Fruit fly (Drosophila melanogaster): ENCODE results near the gene Rint1.
A peak's percentile ranks its signal among the peaks of the same experiment; 100 is the strongest.

Gene Rint1

dm6 chr3L:7344001-7344400 is 20.6 kb downstream of the Rint1 start (continued):
- TF ChIP-seq CG12071 (GFP tag; optimal IDR thresholded peaks at IDR 0.05) (no peak), pzg (GFP tag; optimal IDR thresholded peaks at IDR 0.05) (no peak), CG13296 (GFP tag; optimal IDR thresholded peaks at IDR 0.05) (peak; percentile 17), Aef1 (GFP tag; IDR thresholded peaks at IDR 0.05) (no peak), lab (GFP tag; optimal IDR thresholded peaks at IDR 0.05) (peak; percentile 8), D19B (GFP tag; optimal IDR thresholded peaks at IDR 0.05) (no peak), sug (tag; optimal IDR thresholded peaks at IDR 0.05) (peak; percentile 38), CG9797 (GFP tag; optimal IDR thresholded peaks at IDR 0.05) (no peak), CG8478 (optimal IDR thresholded peaks at IDR 0.05) (no peak), CG17912 (GFP tag; optimal IDR thresholded peaks at IDR 0.05) (no peak)

DNA sequence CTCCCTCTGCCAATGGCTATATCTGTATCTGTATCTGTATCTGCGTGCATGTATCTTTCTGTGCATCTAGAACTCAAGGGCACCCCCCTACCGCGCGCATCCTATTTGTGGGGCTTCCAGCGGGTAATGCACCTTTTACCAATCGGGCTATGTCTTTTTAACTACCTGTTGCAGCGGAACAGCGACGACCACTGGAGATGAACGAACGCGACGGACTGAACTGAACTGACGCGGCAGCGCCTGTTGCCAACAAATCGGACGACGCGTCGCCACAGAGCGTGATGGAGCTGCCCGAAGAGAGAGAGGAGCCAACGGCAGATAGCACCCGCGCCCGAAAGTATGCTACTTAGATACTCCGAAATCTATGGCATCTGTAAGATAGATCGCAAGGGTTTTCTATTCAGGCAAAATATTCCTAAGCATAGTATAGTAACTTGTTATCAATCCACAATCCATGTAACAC is 21.6 kb downstream of the Rint1 start, which contains the start of gene Cln7:
TSS of gene Cln7 (minus strand) at position 219 of the 463 bp plus-strand sequence.
- TF ChIP-seq Drgx (GFP tag; IDR thresholded peaks at IDR 0.05) (peak; percentile 42; the same call in 1 of the 2 replicates), jumu (GFP tag; optimal IDR thresholded peaks at IDR 0.05) (peak; percentile 14), CG14860 (GFP tag; IDR thresholded peaks at IDR 0.05; ENCODE audit: partially characterized antibody) (no peak), Oli (tag; optimal IDR thresholded peaks at IDR 0.05) (no peak), B-H2 (GFP tag; optimal IDR thresholded peaks at IDR 0.05) (peak; percentile 65), Xbp1 (GFP tag; optimal IDR thresholded peaks at IDR 0.05) (no peak), Rfx (GFP tag; IDR thresholded peaks at IDR 0.05) (peak; percentile 55), sens (GFP tag) (peak; percentile 90), GATAe (GFP tag; conservative IDR thresholded peaks at IDR 0.05) (no peak), CG7556 (GFP tag; optimal IDR thresholded peaks at IDR 0.05) (no peak), en (GFP tag; optimal IDR thresholded peaks at IDR 0.05) (no peak), CG17829 (tag; optimal IDR thresholded peaks at IDR 0.05) (peak; percentile 43), corto (GFP tag; optimal IDR thresholded peaks at IDR 0.05) (no peak), CG13287 (GFP tag; IDR thresholded peaks at IDR 0.05; ENCODE audit: partially characterized antibody) (0 out of 2 replicates have a peak, but pooled peaks have one; percentile 42), Mad (GFP tag; optimal IDR thresholded peaks at IDR 0.05) (no peak), Sox102F (GFP tag; optimal IDR thresholded peaks at IDR 0.05) (no peak), repo (GFP tag; optimal IDR thresholded peaks at IDR 0.05) (peak; percentile 20), CG43689 (GFP tag; IDR thresholded peaks at IDR 0.05) (no peak), CHES-1-like (GFP tag; optimal IDR thresholded peaks at IDR 0.05) (peak; percentile 38), maf-S (GFP tag; optimal IDR thresholded peaks at IDR 0.05) (no peak), E2f1 (GFP tag; IDR thresholded peaks at IDR 0.05) (no peak), CG18476 (GFP tag; optimal IDR thresholded peaks at IDR 0.05) (no peak), CG8944 (GFP tag; optimal IDR thresholded peaks at IDR 0.05) (no peak), CG10543 (GFP tag; optimal IDR thresholded peaks at IDR 0.05) (peak; percentile 56), CG1024 (GFP tag; IDR thresholded peaks at IDR 0.05) (no peak), CG13123 (GFP tag; optimal IDR thresholded peaks at IDR 0.05) (no peak), CG9727 (GFP tag; optimal IDR thresholded peaks at IDR 0.05) (peak; percentile 40), CG6683 (GFP tag; optimal IDR thresholded peaks at IDR 0.05) (peak; percentile 2), lov (optimal IDR thresholded peaks at IDR 0.05) (no peak), lov (GFP tag; IDR thresholded peaks at IDR 0.05) (peak; percentile 53; the same call in 1 of the 3 replicates), gsb-n (tag; optimal IDR thresholded peaks at IDR 0.05) (peak; percentile 23), CG30020 (tag; optimal IDR thresholded peaks at IDR 0.05) (no peak), ro (GFP tag; IDR thresholded peaks at IDR 0.05) (no peak), dm (GFP tag; optimal IDR thresholded peaks at IDR 0.05) (no peak), HHEX (GFP tag; optimal IDR thresholded peaks at IDR 0.05) (no peak), z (GFP tag; IDR thresholded peaks at IDR 0.05) (0 out of 3 replicates have a peak, but pooled peaks have one; percentile 59), CG14441 (GFP tag; IDR thresholded peaks at IDR 0.05) (no peak), al (GFP tag; IDR thresholded peaks at IDR 0.05) (no peak), tna (GFP tag; IDR thresholded peaks at IDR 0.05; ENCODE audit: partially characterized antibody) (peak; percentile 57; the same call in 1 of the 2 replicates), CG9932 (GFP tag; IDR thresholded peaks at IDR 0.05) (no peak), CG2116 (GFP tag; optimal IDR thresholded peaks at IDR 0.05) (peak; percentile 5)

All from whole organism, embryonic.